Worm (Caenorhabditis elegans): Measurements from ENCODE around the gene eif-2Bdelta.

Gene eif-2Bdelta

ce11 chrV:9499295-9499694 is 14.3 kb upstream of the eif-2Bdelta start:
- peak; percentile 42 for TF ChIP-seq blmp-1 (tag; optimal IDR thresholded peaks at IDR 0.05; ENCODE audit: insufficient read depth)
- no peak for TF ChIP-seq unc-39 (tag; optimal IDR thresholded peaks at IDR 0.05)
- TF ChIP-seq sem-4 (tag; optimal IDR thresholded peaks at IDR 0.05): no peak
- no peak for TF ChIP-seq nhr-11 (tag; optimal IDR thresholded peaks at IDR 0.05)
- no peak for TF ChIP-seq snpc-4 (tag; optimal IDR thresholded peaks at IDR 0.05)
- TF ChIP-seq sma-3 (GFP tag; optimal IDR thresholded peaks at IDR 0.05): no peak

ce11 chrV:9500826-9501451 is 12.7 kb upstream of the eif-2Bdelta start, which contains the start of gene swt-5:
swt-5 (plus strand) TSS chrV:9501401.
- no peak for TF ChIP-seq ztf-1 (GFP tag; conservative IDR thresholded peaks at IDR 0.05)
- no peak for TF ChIP-seq Y55F3AM.14 (GFP tag; optimal IDR thresholded peaks at IDR 0.05)
- no peak for TF ChIP-seq dmd-4 (tag; optimal IDR thresholded peaks at IDR 0.05)
- no peak for TF ChIP-seq nhr-25 (tag; optimal IDR thresholded peaks at IDR 0.05)
- no peak for TF ChIP-seq unc-62 (GFP tag; optimal IDR thresholded peaks at IDR 0.05)
- no peak for TF ChIP-seq lin-39 (tag; optimal IDR thresholded peaks at IDR 0.05)
- no peak for TF ChIP-seq lin-13 (GFP tag; optimal IDR thresholded peaks at IDR 0.05)

ce11 chrV:9503152-9503817 is 10.3 kb upstream of the eif-2Bdelta start:
- TF ChIP-seq blmp-1 (tag; optimal IDR thresholded peaks at IDR 0.05; ENCODE audit: insufficient read depth): no peak
- no peak for TF ChIP-seq ama-1 (optimal IDR thresholded peaks at IDR 0.05)
- peak; percentile 38 for TF ChIP-seq crh-2 (tag; optimal IDR thresholded peaks at IDR 0.05)
- TF ChIP-seq lin-11 (tag; optimal IDR thresholded peaks at IDR 0.05): peak; percentile 51
- TF ChIP-seq lin-39 (tag; optimal IDR thresholded peaks at IDR 0.05): no peak
- no peak for TF ChIP-seq ztf-11 (tag; optimal IDR thresholded peaks at IDR 0.05)
- TF ChIP-seq nhr-6 (tag; optimal IDR thresholded peaks at IDR 0.05): no peak
- TF ChIP-seq mbf-1 (tag; optimal IDR thresholded peaks at IDR 0.05): no peak
- no peak for TF ChIP-seq nhr-12 (tag; optimal IDR thresholded peaks at IDR 0.05)
- peak; percentile 54 for TF ChIP-seq nhr-25 (tag; optimal IDR thresholded peaks at IDR 0.05)
- peak; percentile 67 for TF ChIP-seq egl-27 (tag; optimal IDR thresholded peaks at IDR 0.05)
- peak; percentile 60 for TF ChIP-seq Y55F3AM.14 (GFP tag; optimal IDR thresholded peaks at IDR 0.05)
- no peak for TF ChIP-seq unc-55 (GFP tag; optimal IDR thresholded peaks at IDR 0.05)
- TF ChIP-seq unc-62 (GFP tag; optimal IDR thresholded peaks at IDR 0.05): no peak
- peak; percentile 45 for TF ChIP-seq ztf-4 (tag; optimal IDR thresholded peaks at IDR 0.05)
- TF ChIP-seq elt-3 (tag; optimal IDR thresholded peaks at IDR 0.05): no peak
- peak; percentile 48 for TF ChIP-seq ceh-16 (tag; optimal IDR thresholded peaks at IDR 0.05)
- no peak for TF ChIP-seq ZK546.5 (tag; optimal IDR thresholded peaks at IDR 0.05)
- peak; percentile 66 for TF ChIP-seq gmeb-1 (tag; optimal IDR thresholded peaks at IDR 0.05)
- TF ChIP-seq F13H6.1 (tag; optimal IDR thresholded peaks at IDR 0.05): peak; percentile 57
- peak; percentile 54 for TF ChIP-seq lin-13 (GFP tag; optimal IDR thresholded peaks at IDR 0.05)
- no peak for TF ChIP-seq nhr-237 (tag; optimal IDR thresholded peaks at IDR 0.05)
- peak; percentile 44 for TF ChIP-seq fos-1 (tag; optimal IDR thresholded peaks at IDR 0.05)
- no peak for TF ChIP-seq nhr-77 (tag; optimal IDR thresholded peaks at IDR 0.05)
- peak; percentile 54 to 56 for TF ChIP-seq lsy-2 (tag; optimal IDR thresholded peaks at IDR 0.05)
- TF ChIP-seq unc-39 (tag; optimal IDR thresholded peaks at IDR 0.05): no peak
- TF ChIP-seq C34F6.9 (tag; optimal IDR thresholded peaks at IDR 0.05): peak; percentile 53
- TF ChIP-seq nhr-21 (tag; optimal IDR thresholded peaks at IDR 0.05): peak; percentile 71
- TF ChIP-seq snpc-4 (tag; optimal IDR thresholded peaks at IDR 0.05): peak; percentile 95
- TF ChIP-seq nhr-129 (tag; optimal IDR thresholded peaks at IDR 0.05): peak; percentile 76
- peak; percentile 75 for TF ChIP-seq sma-3 (GFP tag; optimal IDR thresholded peaks at IDR 0.05)
- TF ChIP-seq nhr-10 (tag; optimal IDR thresholded peaks at IDR 0.05): peak; percentile 4
- TF ChIP-seq sma-9 (GFP tag; optimal IDR thresholded peaks at IDR 0.05): peak; percentile 59
- TF ChIP-seq sma-9 (tag; optimal IDR thresholded peaks at IDR 0.05): no peak
- peak; percentile 34 for TF ChIP-seq sem-4 (tag; optimal IDR thresholded peaks at IDR 0.05)
